Fruit fly (Drosophila melanogaster) S2 (cell line): Measurements from ENCODE around the gene HDAC4.

Experiments used
- CG8478 ChIP-seq: fragments of >200 bp; optimal IDR thresholded peaks from 2 replicates; lab custom pipeline; 2018
- CTCF ChIP-seq, 2 experiments: fragments of >200 bp; optimal IDR thresholded peaks; 2 replicates each; lab custom pipeline; 2018

DNA sequence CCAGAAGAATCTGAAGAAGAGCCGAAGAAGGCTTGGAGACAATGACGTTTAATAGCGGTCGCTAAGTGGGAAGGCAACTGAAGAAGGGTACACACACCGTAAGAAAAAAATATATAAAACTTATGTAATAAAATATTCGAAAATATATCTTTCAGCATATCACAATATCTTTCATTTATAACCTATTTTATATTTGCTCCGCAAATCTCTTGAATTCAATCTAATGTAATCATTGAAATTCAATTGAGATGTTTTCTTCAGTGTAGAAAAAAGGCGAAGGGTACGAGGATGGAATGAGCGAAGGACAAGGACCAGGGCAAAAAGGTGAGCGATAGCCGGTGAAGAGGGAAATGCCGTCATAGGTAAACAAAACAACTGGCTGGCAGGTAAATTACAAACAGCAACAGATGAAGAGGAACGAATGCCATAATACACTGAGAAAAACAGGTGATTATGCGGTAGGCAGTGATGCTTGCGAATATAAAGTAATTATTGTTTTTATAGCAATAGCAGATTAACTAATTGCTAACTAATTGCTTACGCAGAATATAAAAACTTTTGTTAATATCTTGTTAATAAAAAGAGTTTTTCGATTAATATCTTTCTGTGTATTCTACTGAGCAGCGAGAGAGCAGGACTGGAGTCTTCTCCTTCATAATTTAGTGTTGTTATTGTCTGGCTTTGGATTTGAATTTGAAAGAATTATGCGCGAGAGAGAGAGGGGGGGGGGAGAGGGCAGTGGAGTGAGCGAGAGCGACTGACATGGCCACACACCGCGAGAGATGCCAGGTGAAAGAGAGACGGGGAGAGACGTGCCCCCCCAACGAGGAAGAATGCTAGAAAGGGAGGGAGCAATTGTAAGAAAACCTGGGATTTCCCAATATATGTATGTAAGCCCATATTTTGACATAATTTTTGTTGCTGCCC, 51.4 kb downstream of the HDAC4 start:
- TF ChIP-seq CG8478 (lab: Kevin White, UChicago) (no peak), CTCF (optimal IDR thresholded peaks at IDR 0.05; lab: Kevin White, UChicago) (no peak)
